Fruit fly (Drosophila melanogaster) whole organism, embryonic: Measurements from ENCODE around the gene CG33502.

Source experiments
- CG10147 ChIP-seq: fragments of 200-800 bp; sonication (Bioruptor generic); optimal IDR thresholded peaks from 2 replicates; lab custom pipeline; 2019; ENCODE audit warnings: missing biosample characterization, mild to moderate bottlenecking, missing genetic modification characterization, moderate library complexity
- CG10565 ChIP-seq: fragments of 200-800 bp; sonication (Bioruptor generic); optimal IDR thresholded peaks from 3 replicates; lab custom pipeline; 2016; ENCODE audit warnings: missing biosample characterization, mild to moderate bottlenecking, missing genetic modification characterization
- CG11398 ChIP-seq: fragments of 200-800 bp; sonication (Bioruptor generic); optimal IDR thresholded peaks from 2 replicates; lab custom pipeline; 2016; ENCODE audit warnings: missing biosample characterization, missing genetic modification characterization
- CG12769 ChIP-seq: fragments of 200-800 bp; sonication (Bioruptor generic); optimal IDR thresholded peaks from 2 replicates; lab custom pipeline; 2019; ENCODE audit warnings: missing biosample characterization, mild to moderate bottlenecking, missing genetic modification characterization, moderate library complexity
- CG13287 ChIP-seq: fragments of 200-800 bp; sonication (Bioruptor generic); IDR thresholded peaks from 2 replicates; pipeline ENCODE4 v1.3.6; 2022; ENCODE audit warnings: missing biosample characterization, missing genetic modification characterization; ENCODE audit not compliant: partially characterized antibody
- CG14860 ChIP-seq: fragments of 200-800 bp; sonication (Bioruptor generic); IDR thresholded peaks from 3 replicates; pipeline ENCODE4 v1.3.6; 2022; ENCODE audit warnings: missing biosample characterization, missing genetic modification characterization; ENCODE audit not compliant: partially characterized antibody
- CG14965 ChIP-seq: fragments of 200-800 bp; sonication (Bioruptor generic); optimal IDR thresholded peaks from 2 replicates; lab custom pipeline; 2016; ENCODE audit warnings: missing biosample characterization, missing genetic modification characterization, borderline replicate concordance
- CG17385 ChIP-seq: fragments of 200-800 bp; sonication (Bioruptor generic); optimal IDR thresholded peaks from 3 replicates; lab custom pipeline; 2018; ENCODE audit warnings: missing biosample characterization, mild to moderate bottlenecking, missing genetic modification characterization
- CG18764 ChIP-seq: fragments of 200-800 bp; sonication (Bioruptor generic); optimal IDR thresholded peaks from 3 replicates; lab custom pipeline; 2016; ENCODE audit warnings: missing biosample characterization, missing genetic modification characterization
- CG2678 ChIP-seq: fragments of 200-800 bp; sonication (Bioruptor generic); optimal IDR thresholded peaks from 3 replicates; lab custom pipeline; 2019; ENCODE audit warnings: missing biosample characterization, mild to moderate bottlenecking, missing genetic modification characterization, moderate library complexity
- CG31441 ChIP-seq: fragments of 200-800 bp; sonication (Bioruptor generic); IDR thresholded peaks from 2 replicates; pipeline ENCODE4 v1.3.6; 2022; ENCODE audit warnings: missing biosample characterization, missing genetic modification characterization
- CG32532 ChIP-seq: fragments of 200-800 bp; sonication (Bioruptor generic); IDR thresholded peaks from 2 replicates; pipeline ENCODE4 v1.3.6; 2022; ENCODE audit warnings: missing biosample characterization, missing genetic modification characterization
- CG43689 ChIP-seq: fragments of 200-800 bp; sonication (Bioruptor generic); IDR thresholded peaks from 2 replicates; pipeline ENCODE4 v1.3.6; 2022; ENCODE audit warnings: missing biosample characterization, missing genetic modification characterization
- CG4404 ChIP-seq: fragments of 200-800 bp; sonication (Bioruptor generic); IDR thresholded peaks from 2 replicates; pipeline ENCODE4 v1.3.6; 2022; ENCODE audit warnings: missing biosample characterization, missing genetic modification characterization
- CG5245 ChIP-seq: fragments of 200-800 bp; sonication (Bioruptor generic); optimal IDR thresholded peaks from 3 replicates; lab custom pipeline; 2016; ENCODE audit warnings: missing biosample characterization, missing genetic modification characterization
- CG7372 ChIP-seq: fragments of 200-800 bp; sonication (Bioruptor generic); IDR thresholded peaks from 2 replicates; pipeline ENCODE4 v1.3.6; 2022; ENCODE audit warnings: missing biosample characterization, missing genetic modification characterization
- CG7556 ChIP-seq: fragments of 200-800 bp; sonication (Bioruptor generic); optimal IDR thresholded peaks from 2 replicates; lab custom pipeline; 2017; ENCODE audit warnings: missing biosample characterization, mild to moderate bottlenecking, missing genetic modification characterization
- D19A ChIP-seq: fragments of 200-800 bp; optimal IDR thresholded peaks from 3 replicates; lab custom pipeline; 2019; ENCODE audit warnings: missing biosample characterization, mild to moderate bottlenecking, missing genetic modification characterization, moderate library complexity
- Dfd ChIP-seq, 2 experiments: fragments of >200 bp; optimal IDR thresholded peaks; 2 replicates each; lab custom pipeline; 2017; ENCODE audit warnings: missing biosample characterization in 2 of 2, missing genetic modification characterization in 2 of 2
- Elba2 ChIP-seq: fragments of 200-800 bp; sonication (Bioruptor generic); optimal IDR thresholded peaks from 3 replicates; lab custom pipeline; 2016; ENCODE audit warnings: missing biosample characterization, missing genetic modification characterization
- Ets65A ChIP-seq: fragments of 200-800 bp; sonication (Bioruptor generic); peaks from one replicate; lab custom pipeline; 2016; ENCODE audit warnings: missing biosample characterization, missing genetic modification characterization
- MBD-R2 ChIP-seq: fragments of 200-800 bp; sonication (Bioruptor generic); IDR thresholded peaks from 2 replicates; pipeline ENCODE4 v1.3.6; 2022; ENCODE audit warnings: missing biosample characterization, missing genetic modification characterization
- Mad ChIP-seq: fragments of 200-800 bp; sonication (Bioruptor generic); optimal IDR thresholded peaks from 2 replicates; lab custom pipeline; 2016; ENCODE audit warnings: missing biosample characterization, missing genetic modification characterization
- NC2β ChIP-seq: fragments of 200-800 bp; sonication (Bioruptor generic); optimal IDR thresholded peaks from 2 replicates; lab custom pipeline; 2016; ENCODE audit warnings: missing biosample characterization, missing genetic modification characterization
- NK7.1 ChIP-seq: fragments of 200-800 bp; sonication (Bioruptor generic); optimal IDR thresholded peaks from 3 replicates; lab custom pipeline; 2016; ENCODE audit warnings: missing biosample characterization, missing genetic modification characterization
- Neu2 ChIP-seq: fragments of 200-800 bp; sonication (Bioruptor generic); optimal IDR thresholded peaks from 3 replicates; lab custom pipeline; 2016; ENCODE audit warnings: missing biosample characterization, missing genetic modification characterization, borderline replicate concordance
- Oaz ChIP-seq: fragments of 200-800 bp; sonication (Bioruptor generic); IDR thresholded peaks from 2 replicates; pipeline ENCODE4 v1.3.6; 2022; ENCODE audit warnings: missing biosample characterization, missing genetic modification characterization
- Six4 ChIP-seq: fragments of 200-800 bp; sonication (Bioruptor generic); optimal IDR thresholded peaks from 2 replicates; lab custom pipeline; 2016; ENCODE audit warnings: missing biosample characterization, missing genetic modification characterization
- Stat92E ChIP-seq, 3 experiments: fragments of >200 bp in 2 of 3; fragments of 200-800 bp in 1 of 3; sonication (Bioruptor generic) in 1 of 3; optimal IDR thresholded peaks; 2 replicates each; lab custom pipeline; 2017 to 2019; ENCODE audit warnings: missing biosample characterization in 3 of 3, missing genetic modification characterization in 3 of 3, mild to moderate bottlenecking in 1 of 3, moderate library complexity in 1 of 3
- YL-1 ChIP-seq: fragments of 200-800 bp; sonication (Bioruptor generic); optimal IDR thresholded peaks from 3 replicates; lab custom pipeline; 2017; ENCODE audit warnings: missing biosample characterization, mild to moderate bottlenecking, missing genetic modification characterization
- amos ChIP-seq: fragments of 200-800 bp; sonication (Bioruptor generic); IDR thresholded peaks from 2 replicates; pipeline ENCODE4 v1.3.6; 2022; ENCODE audit warnings: missing biosample characterization, missing genetic modification characterization; ENCODE audit not compliant: partially characterized antibody
- bigmax ChIP-seq: fragments of 200-800 bp; sonication (Bioruptor generic); optimal IDR thresholded peaks from 2 replicates; lab custom pipeline; 2018; ENCODE audit warnings: missing biosample characterization, mild to moderate bottlenecking, missing genetic modification characterization
- br ChIP-seq: fragments of >200 bp; optimal IDR thresholded peaks from 2 replicates; lab custom pipeline; 2017
- chinmo ChIP-seq: fragments of 200-800 bp; sonication (Bioruptor generic); IDR thresholded peaks from 4 replicates; pipeline ENCODE4 v1.3.6; 2022; ENCODE audit warnings: missing biosample characterization, missing genetic modification characterization; ENCODE audit not compliant: partially characterized antibody
- ci ChIP-seq: fragments of 200-800 bp; sonication (Bioruptor generic); IDR thresholded peaks from 3 replicates; pipeline ENCODE4 v1.3.6; 2022; ENCODE audit warnings: missing biosample characterization, missing genetic modification characterization
- dati ChIP-seq: fragments of 200-800 bp; sonication (Bioruptor generic); IDR thresholded peaks from 2 replicates; pipeline ENCODE4 v1.3.6; 2022; ENCODE audit warnings: missing biosample characterization, missing genetic modification characterization
- dmrt99B ChIP-seq: fragments of 200-800 bp; sonication (Bioruptor generic); optimal IDR thresholded peaks from 2 replicates; lab custom pipeline; 2018; ENCODE audit warnings: missing biosample characterization, mild to moderate bottlenecking, missing genetic modification characterization, moderate library complexity
- ewg ChIP-seq: fragments of 200-800 bp; sonication (Bioruptor generic); optimal IDR thresholded peaks from 3 replicates; lab custom pipeline; 2017; ENCODE audit warnings: mild to moderate bottlenecking, missing biosample characterization, missing genetic modification reagents, missing genetic modification characterization
- fd102C ChIP-seq: fragments of 200-800 bp; sonication (Bioruptor generic); optimal IDR thresholded peaks from 2 replicates; lab custom pipeline; 2018; ENCODE audit warnings: missing biosample characterization, mild to moderate bottlenecking, missing genetic modification characterization, moderate library complexity
- kah ChIP-seq: fragments of 200-800 bp; sonication (Bioruptor generic); optimal IDR thresholded peaks from 2 replicates; lab custom pipeline; 2018; ENCODE audit warnings: missing biosample characterization, mild to moderate bottlenecking, missing genetic modification characterization
- lab ChIP-seq: fragments of 200-800 bp; sonication (Bioruptor generic); optimal IDR thresholded peaks from 3 replicates; lab custom pipeline; 2017; ENCODE audit warnings: missing biosample characterization, missing genetic modification characterization, mild to moderate bottlenecking, moderate library complexity, missing genetic modification reagents
- mam ChIP-seq: fragments of 200-800 bp; sonication (Bioruptor generic); optimal IDR thresholded peaks from 3 replicates; lab custom pipeline; 2016; ENCODE audit warnings: missing biosample characterization, missing genetic modification characterization
- prd ChIP-seq, 3 experiments: fragments of >200 bp in 2 of 3; fragments of 200-800 bp in 1 of 3; sonication (Bioruptor generic) in 1 of 3; optimal IDR thresholded peaks in 2 of 3; IDR thresholded peaks in 1 of 3; 2 replicates in 2 of 3; 3 replicates in 1 of 3; pipeline versions ENCODE4 v1.3.6 to Lab custom; 2017 to 2022; ENCODE audit warnings: missing biosample characterization in 1 of 3, missing genetic modification characterization in 1 of 3
- pum ChIP-seq: fragments of 200-800 bp; sonication (Bioruptor generic); optimal IDR thresholded peaks from 2 replicates; lab custom pipeline; 2016; ENCODE audit warnings: missing biosample characterization, missing genetic modification characterization
- repo ChIP-seq: fragments of 200-800 bp; sonication (Bioruptor generic); optimal IDR thresholded peaks from 2 replicates; lab custom pipeline; 2016; ENCODE audit warnings: missing biosample characterization, missing genetic modification characterization
- sqz ChIP-seq: fragments of 200-800 bp; sonication (Bioruptor generic); optimal IDR thresholded peaks from 3 replicates; lab custom pipeline; 2018; ENCODE audit warnings: missing biosample characterization, mild to moderate bottlenecking, missing genetic modification characterization
- unpg ChIP-seq: fragments of 200-800 bp; sonication (Bioruptor generic); optimal IDR thresholded peaks from 3 replicates; lab custom pipeline; 2018; ENCODE audit warnings: missing biosample characterization, mild to moderate bottlenecking, missing genetic modification characterization, moderate library complexity
- vfl ChIP-seq: fragments of 200-800 bp; sonication (Bioruptor generic); optimal IDR thresholded peaks from 2 replicates; lab custom pipeline; 2016; ENCODE audit warnings: missing biosample characterization, missing genetic modification characterization
- z ChIP-seq: fragments of 200-800 bp; sonication (Bioruptor generic); IDR thresholded peaks from 3 replicates; pipeline ENCODE4 v1.3.6; 2022; ENCODE audit warnings: missing biosample characterization, missing genetic modification characterization
- zf30C ChIP-seq: fragments of 200-800 bp; sonication (Bioruptor generic); optimal IDR thresholded peaks from 3 replicates; lab custom pipeline; 2018; ENCODE audit warnings: missing biosample characterization, mild to moderate bottlenecking, missing genetic modification characterization
- zfh2 ChIP-seq: fragments of 200-800 bp; sonication (Bioruptor generic); optimal IDR thresholded peaks from 2 replicates; lab custom pipeline; 2016; ENCODE audit warnings: missing biosample characterization, missing genetic modification characterization

The CG33502 gene

dm6 chrX:21631452-21631851 is 20.1 kb upstream of the CG33502 start (continued):
- peak; percentile 84 for TF ChIP-seq unpg (GFP tag; lab: Kevin White, UChicago)
- TF ChIP-seq CG7556 (GFP tag; lab: Kevin White, UChicago) = peak; percentile 67
- TF ChIP-seq sqz (GFP tag; lab: Kevin White, UChicago) = peak; percentile 48
- TF ChIP-seq Neu2 = peak; percentile 37
- TF ChIP-seq CG32532 (GFP tag; lab: Robert Waterston, UW) = no peak
- TF ChIP-seq vfl (GFP tag; lab: Kevin White, UChicago) = no peak
- TF ChIP-seq Elba2 = no peak
- peak; percentile 77 for TF ChIP-seq CG31441 (GFP tag; lab: Robert Waterston, UW)
- no peak for TF ChIP-seq ci (GFP tag; lab: Robert Waterston, UW)
- no peak for TF ChIP-seq fd102C
- peak; percentile 84 for TF ChIP-seq CG2678
- TF ChIP-seq CG11398 (GFP tag; lab: Kevin White, UChicago) = no peak
- TF ChIP-seq D19A = peak; percentile 76
- no peak for TF ChIP-seq prd (optimal IDR thresholded peaks at IDR 0.05; lab: Kevin White, UChicago)
- no peak; the same call in 2 of the 3 replicates for TF ChIP-seq prd (GFP tag; IDR thresholded peaks at IDR 0.05; lab: Robert Waterston, UW)
- peak; percentile 50 for TF ChIP-seq kah (GFP tag; lab: Kevin White, UChicago)
- TF ChIP-seq CG7372 = no peak
- peak; percentile 29 for TF ChIP-seq zfh2
- TF ChIP-seq Dfd (GFP tag; optimal IDR thresholded peaks at IDR 0.05; lab: Kevin White, UChicago) = no peak
- TF ChIP-seq dmrt99B (tag; lab: Kevin White, UChicago) = peak; percentile 77
- TF ChIP-seq mam (GFP tag; lab: Kevin White, UChicago) = peak; percentile 54
- TF ChIP-seq ewg (GFP tag; lab: Kevin White, UChicago) = peak; percentile 65
- peak; percentile 71 for TF ChIP-seq CG17385 (GFP tag; lab: Kevin White, UChicago)
- no peak for TF ChIP-seq dati (GFP tag; lab: Robert Waterston, UW)
- TF ChIP-seq YL-1 = no peak
- TF ChIP-seq chinmo (GFP tag; lab: Robert Waterston, UW) = no peak
- peak; percentile 40; the same call in 1 of the 2 replicates for TF ChIP-seq MBD-R2 (GFP tag; lab: Robert Waterston, UW)
- peak; percentile 93 for TF ChIP-seq zf30C (GFP tag; lab: Kevin White, UChicago)
- TF ChIP-seq CG10147 (GFP tag; lab: Kevin White, UChicago) = peak; percentile 36
- TF ChIP-seq z = no peak
- no peak for TF ChIP-seq CG10565 (GFP tag; lab: Kevin White, UChicago)
- TF ChIP-seq CG14965 (GFP tag; lab: Kevin White, UChicago) = no peak
- TF ChIP-seq CG4404 (GFP tag; lab: Robert Waterston, UW) = no peak
- peak; percentile 70 for TF ChIP-seq NC2β (GFP tag; lab: Kevin White, UChicago)
- peak; percentile 95 for TF ChIP-seq Ets65A (GFP tag; lab: Kevin White, UChicago)
- no peak for TF ChIP-seq NK7.1 (GFP tag; lab: Kevin White, UChicago)
- TF ChIP-seq CG12769 (tag; lab: Kevin White, UChicago) = peak; percentile 44
- TF ChIP-seq Stat92E (GFP tag; optimal IDR thresholded peaks at IDR 0.05; lab: Kevin White, UChicago) = peak in 1 of 3 experiments; percentile 63
- no peak for TF ChIP-seq br
- TF ChIP-seq Mad (GFP tag; lab: Kevin White, UChicago) = peak; percentile 31
- no peak for TF ChIP-seq Oaz (GFP tag; lab: Robert Waterston, UW)
- TF ChIP-seq lab (GFP tag; lab: Kevin White, UChicago) = peak; percentile 69
- TF ChIP-seq repo = peak; percentile 23
- peak; percentile 65 for TF ChIP-seq Six4 (GFP tag; lab: Kevin White, UChicago)
- no peak for TF ChIP-seq CG14860 (GFP tag; lab: Robert Waterston, UW)
- TF ChIP-seq CG43689 = no peak
- peak; percentile 49 for TF ChIP-seq pum
- TF ChIP-seq amos (GFP tag; lab: Robert Waterston, UW) = no peak
- peak; percentile 59 for TF ChIP-seq CG5245 (GFP tag; lab: Kevin White, UChicago)
- TF ChIP-seq CG18764 (GFP tag; lab: Kevin White, UChicago) = peak; percentile 57
- TF ChIP-seq bigmax (GFP tag; lab: Kevin White, UChicago) = no peak
- no peak for TF ChIP-seq CG13287 (GFP tag; lab: Robert Waterston, UW)
